Worm (Caenorhabditis elegans) whole organism, L2 larva: ENCODE results near the gene C17F4.3.

Source experiments
- C34F6.9 ChIP-seq: fragments of 150-350 bp; optimal IDR thresholded peaks from 2 replicates; lab custom pipeline; 2014; ENCODE audit warnings: missing biosample characterization, missing genetic modification characterization
- F13H6.1 ChIP-seq: sonication (generic microtip); optimal IDR thresholded peaks from 2 replicates; lab custom pipeline; 2016; ENCODE audit warnings: missing genetic modification characterization, missing compliant biosample characterization
- alr-1 ChIP-seq: fragments of 150-350 bp; optimal IDR thresholded peaks from 2 replicates; lab custom pipeline; 2014; ENCODE audit warnings: missing biosample characterization, missing genetic modification characterization
- nhr-12 ChIP-seq: fragments of 150-350 bp; optimal IDR thresholded peaks from 2 replicates; lab custom pipeline; 2014; ENCODE audit warnings: missing biosample characterization, missing genetic modification characterization
- skn-1 ChIP-seq: sonication (generic microtip); optimal IDR thresholded peaks from 2 replicates; lab custom pipeline; 2017; ENCODE audit warnings: missing biosample characterization, missing genetic modification characterization

DNA sequence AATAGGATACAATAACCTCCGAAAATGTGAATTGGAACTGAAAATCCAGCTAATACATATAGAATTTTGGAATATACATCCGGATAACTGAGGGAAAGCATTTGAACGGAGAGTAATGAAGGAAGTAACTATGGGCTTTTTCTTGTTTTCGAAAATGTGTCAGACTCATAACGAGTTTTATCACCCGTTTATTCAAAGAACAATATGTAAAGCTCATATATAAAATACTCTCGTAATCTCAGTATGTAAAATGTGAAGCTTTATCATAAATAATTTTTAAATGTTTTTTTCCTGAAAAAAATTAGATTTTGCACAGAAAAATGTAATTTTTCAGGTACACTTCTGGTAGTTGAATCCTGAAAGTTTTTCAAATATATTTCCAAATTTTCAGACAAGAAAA lies 9.9 kb upstream of the C17F4.3 start, which contains the start of gene srh-297:
- no peak for TF ChIP-seq C34F6.9
- no peak for TF ChIP-seq skn-1
- no peak for TF ChIP-seq alr-1
- TF ChIP-seq nhr-12 (tag; lab: Kevin White, UChicago): no peak
- TF ChIP-seq F13H6.1 (tag; lab: Kevin White, UChicago): no peak
